Worm (Caenorhabditis elegans): ENCODE measurements around the gene tag-329.

tag-329 gene

DNA sequence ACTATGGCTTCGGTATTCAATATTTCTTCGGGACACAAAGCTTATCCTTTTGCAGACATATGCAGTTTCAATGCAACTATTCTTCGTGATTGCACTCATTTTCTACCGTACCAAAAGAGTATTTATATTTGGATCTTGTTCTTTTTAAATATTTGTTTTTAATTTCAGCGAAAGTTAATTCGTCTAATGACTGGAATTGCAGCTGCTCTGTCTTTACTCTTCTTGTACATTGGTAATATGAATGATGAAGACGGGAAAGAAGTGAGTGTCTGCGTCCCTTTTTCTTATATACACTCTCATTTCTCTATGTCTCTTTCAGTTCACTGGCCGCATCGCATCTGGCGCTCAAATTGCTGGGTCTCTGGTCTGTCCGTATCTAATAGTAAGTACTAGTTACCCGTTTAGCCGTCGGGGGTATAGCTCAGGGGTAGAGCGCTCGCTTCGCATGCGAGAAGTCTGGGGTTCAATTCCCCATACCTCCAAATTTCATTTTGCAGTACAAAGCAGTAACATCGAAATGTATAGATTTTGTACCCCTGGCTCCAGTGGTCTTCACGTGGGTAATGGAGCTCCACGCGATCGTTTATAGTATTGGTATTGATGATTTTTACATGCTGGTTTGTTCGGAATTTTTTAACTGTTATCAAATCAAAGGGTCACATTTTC, 31.4 kb upstream of the tag-329 start (continued):
- TF ChIP-seq unc-86 (tag; optimal IDR thresholded peaks at IDR 0.05) (peak; percentile 88), lim-6 (tag; optimal IDR thresholded peaks at IDR 0.05) (no peak), C38D4.7 (GFP tag; optimal IDR thresholded peaks at IDR 0.05) (peak; percentile 83), K09A11.1 (tag; optimal IDR thresholded peaks at IDR 0.05; ENCODE audit: insufficient read depth) (peak; percentile 71), eyg-1 (tag; optimal IDR thresholded peaks at IDR 0.05) (peak; percentile 88), ztf-16 (tag; optimal IDR thresholded peaks at IDR 0.05) (peak; percentile 87), ref-2 (tag; optimal IDR thresholded peaks at IDR 0.05) (peak; percentile 78), F13H6.1 (tag; optimal IDR thresholded peaks at IDR 0.05) (peak; percentile 65), ceh-30 (tag; optimal IDR thresholded peaks at IDR 0.05) (no peak), nhr-11 (tag; optimal IDR thresholded peaks at IDR 0.05) (no peak), ahr-1 (tag; optimal IDR thresholded peaks at IDR 0.05) (peak; percentile 49), hlh-6 (tag; optimal IDR thresholded peaks at IDR 0.05) (peak; percentile 94), gmeb-2 (tag; optimal IDR thresholded peaks at IDR 0.05) (peak; percentile 92), ceh-31 (tag; optimal IDR thresholded peaks at IDR 0.05) (peak; percentile 79), T23F11.4 (GFP tag; optimal IDR thresholded peaks at IDR 0.05) (peak; percentile 90), unc-42 (tag; optimal IDR thresholded peaks at IDR 0.05) (peak; percentile 84), dmd-4 (tag; optimal IDR thresholded peaks at IDR 0.05; ENCODE audit: borderline replicate concordance) (peak; percentile 59), ceh-19 (GFP tag; optimal IDR thresholded peaks at IDR 0.05) (peak; percentile 90), madf-2 (tag; optimal IDR thresholded peaks at IDR 0.05) (peak; percentile 81), fkh-6 (tag; optimal IDR thresholded peaks at IDR 0.05) (peak; percentile 90), odd-2 (tag; optimal IDR thresholded peaks at IDR 0.05) (peak; percentile 39), syd-9 (tag; optimal IDR thresholded peaks at IDR 0.05) (peak; percentile 88), Y22D7AL.16 (tag; optimal IDR thresholded peaks at IDR 0.05) (peak; percentile 76), pax-1 (tag; optimal IDR thresholded peaks at IDR 0.05) (no peak), ama-1 (optimal IDR thresholded peaks at IDR 0.05) (no peak), npax-4 (tag; optimal IDR thresholded peaks at IDR 0.05) (peak; percentile 76), lin-11 (tag; optimal IDR thresholded peaks at IDR 0.05) (peak; percentile 81), pqm-1 (tag; optimal IDR thresholded peaks at IDR 0.05) (peak; percentile 45), nhr-232 (tag; optimal IDR thresholded peaks at IDR 0.05) (peak; percentile 82), C08G9.2 (tag; optimal IDR thresholded peaks at IDR 0.05) (peak; percentile 77), rnt-1 (tag; optimal IDR thresholded peaks at IDR 0.05) (peak; percentile 66), ets-4 (tag; optimal IDR thresholded peaks at IDR 0.05) (peak; percentile 8), ceh-18 (tag; optimal IDR thresholded peaks at IDR 0.05) (peak; percentile 74), mec-3 (tag; optimal IDR thresholded peaks at IDR 0.05; ENCODE audit: borderline replicate concordance) (peak; percentile 57), sox-2 (GFP tag; IDR thresholded peaks at IDR 0.05) (peak; percentile 84), ceh-45 (GFP tag; IDR thresholded peaks at IDR 0.05) (peak; percentile 74; the same call in 1 of the 2 replicates), pha-2 (tag; optimal IDR thresholded peaks at IDR 0.05) (peak; percentile 92), sox-4 (tag; optimal IDR thresholded peaks at IDR 0.05) (peak; percentile 78), unc-55 (GFP tag; optimal IDR thresholded peaks at IDR 0.05) (no peak)

DNA sequence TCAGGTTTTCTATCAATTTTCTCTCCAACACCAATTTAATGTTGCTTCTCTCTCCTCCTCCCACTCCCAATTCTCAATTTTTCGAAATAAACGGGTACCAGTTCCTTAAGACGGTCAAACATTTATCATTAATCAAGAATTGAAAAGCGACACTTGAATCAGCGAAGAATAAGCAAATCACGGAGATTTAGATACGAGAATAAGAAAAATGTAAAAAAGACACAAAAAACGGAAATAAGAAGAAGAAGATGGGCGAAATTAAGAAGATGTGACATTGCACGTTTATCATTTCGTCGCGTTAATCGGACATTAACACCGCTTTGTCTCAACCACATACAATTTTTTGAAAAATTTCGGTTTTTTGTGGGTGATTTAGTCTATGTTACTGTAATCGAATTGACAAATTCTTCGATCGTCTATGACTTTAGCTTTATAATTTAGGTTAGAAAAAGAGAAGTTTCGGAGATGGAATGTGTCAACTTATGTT, 30.2 kb upstream of the tag-329 start, which contains the start of gene haao-1:
Gene haao-1, plus strand, starts transcription at position 437 of the 487 bp plus-strand sequence.
- TF ChIP-seq ceh-24 (tag; optimal IDR thresholded peaks at IDR 0.05), result no peak
- no peak for TF ChIP-seq ztf-16 (tag; optimal IDR thresholded peaks at IDR 0.05)
- TF ChIP-seq lin-11 (tag; optimal IDR thresholded peaks at IDR 0.05), result no peak
- no peak for TF ChIP-seq unc-86 (tag; optimal IDR thresholded peaks at IDR 0.05)
- no peak for TF ChIP-seq hlh-15 (tag; optimal IDR thresholded peaks at IDR 0.05)
- no peak for TF ChIP-seq pha-4 (tag; optimal IDR thresholded peaks at IDR 0.05)
- no peak for TF ChIP-seq ttx-3 (tag; optimal IDR thresholded peaks at IDR 0.05)
- TF ChIP-seq npax-4 (tag; optimal IDR thresholded peaks at IDR 0.05), result no peak
- TF ChIP-seq ama-1 (optimal IDR thresholded peaks at IDR 0.05), result no peak
- TF ChIP-seq ceh-14 (tag; optimal IDR thresholded peaks at IDR 0.05), result no peak
- TF ChIP-seq nhr-11 (tag; optimal IDR thresholded peaks at IDR 0.05), result no peak
- TF ChIP-seq sdc-2 (tag; optimal IDR thresholded peaks at IDR 0.05), result no peak
- TF ChIP-seq eyg-1 (tag; optimal IDR thresholded peaks at IDR 0.05), result no peak
